Fruit fly (Drosophila melanogaster) whole organism, embryonic: ENCODE measurements around the gene Pex10.

ENCODE experiments used
- CG11456 ChIP-seq: fragments of 200-800 bp; sonication (Bioruptor generic); IDR thresholded peaks from 3 replicates; pipeline ENCODE4 v1.3.6; 2022; ENCODE audit warnings: missing biosample characterization, missing genetic modification characterization
- CG12942 ChIP-seq: fragments of 200-800 bp; sonication (Bioruptor generic); optimal IDR thresholded peaks from 3 replicates; lab custom pipeline; 2016; ENCODE audit warnings: missing biosample characterization, missing genetic modification characterization
- CG13624 ChIP-seq: fragments of 200-800 bp; sonication (Bioruptor generic); optimal IDR thresholded peaks from 2 replicates; lab custom pipeline; 2016; ENCODE audit warnings: missing biosample characterization, missing genetic modification characterization
- CG14014 ChIP-seq: fragments of 200-800 bp; sonication (Bioruptor generic); IDR thresholded peaks from 2 replicates; pipeline ENCODE4 v1.3.6; 2022; ENCODE audit warnings: missing biosample characterization, missing genetic modification characterization
- CG15601 ChIP-seq: fragments of 200-800 bp; sonication (Bioruptor generic); optimal IDR thresholded peaks from 3 replicates; lab custom pipeline; 2019; ENCODE audit warnings: missing biosample characterization, mild to moderate bottlenecking, missing genetic modification characterization, moderate library complexity
- CG17361 ChIP-seq: fragments of 200-800 bp; sonication (Bioruptor generic); IDR thresholded peaks from 3 replicates; pipeline ENCODE4 v1.3.6; 2022; ENCODE audit warnings: missing biosample characterization, missing genetic modification characterization
- CG17385 ChIP-seq: fragments of 200-800 bp; sonication (Bioruptor generic); optimal IDR thresholded peaks from 3 replicates; lab custom pipeline; 2018; ENCODE audit warnings: missing biosample characterization, mild to moderate bottlenecking, missing genetic modification characterization
- CG2678 ChIP-seq: fragments of 200-800 bp; sonication (Bioruptor generic); optimal IDR thresholded peaks from 3 replicates; lab custom pipeline; 2019; ENCODE audit warnings: missing biosample characterization, mild to moderate bottlenecking, missing genetic modification characterization, moderate library complexity
- CG3281 ChIP-seq: fragments of 200-800 bp; sonication (Bioruptor generic); optimal IDR thresholded peaks from 3 replicates; lab custom pipeline; 2017; ENCODE audit warnings: missing biosample characterization, mild to moderate bottlenecking, missing genetic modification characterization
- CG7556 ChIP-seq: fragments of 200-800 bp; sonication (Bioruptor generic); optimal IDR thresholded peaks from 2 replicates; lab custom pipeline; 2017; ENCODE audit warnings: missing biosample characterization, mild to moderate bottlenecking, missing genetic modification characterization
- CG7928 ChIP-seq: fragments of 200-800 bp; sonication (Bioruptor generic); optimal IDR thresholded peaks from 2 replicates; lab custom pipeline; 2017; ENCODE audit warnings: missing biosample characterization, mild to moderate bottlenecking, missing genetic modification characterization
- CG8290 ChIP-seq, 3 experiments: fragments of 200-800 bp; sonication (Bioruptor generic); optimal IDR thresholded peaks; 2 replicates each; lab custom pipeline; 2016 to 2019; ENCODE audit warnings: missing biosample characterization in 3 of 3, missing genetic modification characterization in 3 of 3, mild to moderate bottlenecking in 2 of 3, moderate library complexity in 1 of 3
- CG9437 ChIP-seq: fragments of 200-800 bp; sonication (Bioruptor generic); optimal IDR thresholded peaks from 2 replicates; lab custom pipeline; 2018; ENCODE audit warnings: missing biosample characterization, mild to moderate bottlenecking, missing genetic modification characterization
- CHES-1-like ChIP-seq: fragments of 200-800 bp; sonication (Bioruptor generic); optimal IDR thresholded peaks from 2 replicates; lab custom pipeline; 2016; ENCODE audit warnings: missing biosample characterization, missing genetic modification characterization
- Dref ChIP-seq: fragments of 200-800 bp; sonication (Bioruptor generic); IDR thresholded peaks from 2 replicates; pipeline ENCODE4 v1.3.6; 2022; ENCODE audit warnings: missing biosample characterization, missing genetic modification characterization
- Drgx ChIP-seq: fragments of 200-800 bp; sonication (Bioruptor generic); IDR thresholded peaks from 2 replicates; pipeline ENCODE4 v1.3.6; 2022; ENCODE audit warnings: missing biosample characterization, missing genetic modification characterization
- H15 ChIP-seq: fragments of 200-800 bp; sonication (Bioruptor generic); IDR thresholded peaks from 3 replicates; pipeline ENCODE4 v1.3.6; 2022; ENCODE audit warnings: missing biosample characterization, missing genetic modification characterization
- HLH3B ChIP-seq: fragments of 200-800 bp; sonication (Bioruptor generic); IDR thresholded peaks from 2 replicates; pipeline ENCODE4 v1.3.6; 2022; ENCODE audit warnings: missing biosample characterization, missing genetic modification characterization
- HmgZ ChIP-seq: fragments of 200-800 bp; sonication (Bioruptor generic); optimal IDR thresholded peaks from 2 replicates; lab custom pipeline; 2018; ENCODE audit warnings: missing biosample characterization, mild to moderate bottlenecking, missing genetic modification characterization
- Jarid2 ChIP-seq: fragments of 200-800 bp; sonication (Bioruptor generic); optimal IDR thresholded peaks from 3 replicates; lab custom pipeline; 2017; ENCODE audit warnings: mild to moderate bottlenecking, missing biosample characterization, missing genetic modification reagents, missing genetic modification characterization
- MTF-1 ChIP-seq: fragments of 200-800 bp; sonication (Bioruptor generic); optimal IDR thresholded peaks from 2 replicates; lab custom pipeline; 2018; ENCODE audit warnings: missing biosample characterization, mild to moderate bottlenecking, missing genetic modification characterization, borderline replicate concordance
- Mrtf ChIP-seq: fragments of 200-800 bp; sonication (Bioruptor generic); IDR thresholded peaks from 3 replicates; pipeline ENCODE4 v1.3.6; 2022; ENCODE audit warnings: missing biosample characterization, missing genetic modification characterization
- NC2β ChIP-seq: fragments of 200-800 bp; sonication (Bioruptor generic); optimal IDR thresholded peaks from 2 replicates; lab custom pipeline; 2016; ENCODE audit warnings: missing biosample characterization, missing genetic modification characterization
- NFAT ChIP-seq: fragments of 200-800 bp; sonication (Bioruptor generic); IDR thresholded peaks from 2 replicates; pipeline ENCODE4 v1.3.6; 2022; ENCODE audit warnings: missing biosample characterization, missing genetic modification characterization
- Rfx ChIP-seq: fragments of 200-800 bp; sonication (Bioruptor generic); IDR thresholded peaks from 2 replicates; pipeline ENCODE4 v1.3.6; 2022; ENCODE audit warnings: missing biosample characterization, missing genetic modification characterization
- Side ChIP-seq: fragments of 200-800 bp; sonication (Bioruptor generic); optimal IDR thresholded peaks from 2 replicates; lab custom pipeline; 2016; ENCODE audit warnings: missing biosample characterization, missing genetic modification characterization
- Sox100B ChIP-seq: fragments of 200-800 bp; sonication (Bioruptor generic); optimal IDR thresholded peaks from 3 replicates; lab custom pipeline; 2018; ENCODE audit warnings: missing biosample characterization, mild to moderate bottlenecking, missing genetic modification characterization
- bowl ChIP-seq: fragments of 200-800 bp; sonication (Bioruptor generic); IDR thresholded peaks from 2 replicates; pipeline ENCODE4 v1.3.6; 2022; ENCODE audit warnings: missing biosample characterization, missing genetic modification characterization
- bsh ChIP-seq, 2 experiments: fragments of 200-800 bp; sonication (Bioruptor generic); optimal IDR thresholded peaks; 2 replicates each; lab custom pipeline; 2017 to 2018; ENCODE audit warnings: mild to moderate bottlenecking in 2 of 2, missing biosample characterization in 2 of 2, missing genetic modification characterization in 2 of 2, moderate library complexity in 1 of 2
- chif ChIP-seq, 2 experiments: fragments of 200-800 bp; sonication (Bioruptor generic); optimal IDR thresholded peaks; 3 replicates each; lab custom pipeline; 2016; ENCODE audit warnings: missing biosample characterization in 2 of 2, missing genetic modification characterization in 2 of 2
- croc ChIP-seq: fragments of 200-800 bp; sonication (Bioruptor generic); conservative IDR thresholded peaks from 3 replicates; pipeline ENCODE4 v1.3.6; 2022; ENCODE audit warnings: missing biosample characterization, missing genetic modification characterization
- crol ChIP-seq: fragments of 200-800 bp; sonication (Bioruptor generic); IDR thresholded peaks from 2 replicates; pipeline ENCODE4 v1.3.6; 2022; ENCODE audit warnings: missing biosample characterization, missing genetic modification characterization
- dimm ChIP-seq: fragments of 200-800 bp; sonication (Bioruptor generic); IDR thresholded peaks from 2 replicates; pipeline ENCODE4 v1.3.6; 2022; ENCODE audit warnings: missing biosample characterization, missing genetic modification characterization
- disco-r ChIP-seq: fragments of 200-800 bp; sonication (Bioruptor generic); optimal IDR thresholded peaks from 2 replicates; lab custom pipeline; 2016; ENCODE audit warnings: missing biosample characterization, missing genetic modification characterization
- eyg ChIP-seq: fragments of 200-800 bp; sonication (Bioruptor generic); optimal IDR thresholded peaks from 3 replicates; lab custom pipeline; 2016; ENCODE audit warnings: missing biosample characterization, missing genetic modification characterization
- fd96Cb ChIP-seq: fragments of 200-800 bp; sonication (Bioruptor generic); optimal IDR thresholded peaks from 2 replicates; lab custom pipeline; 2018; ENCODE audit warnings: missing biosample characterization, mild to moderate bottlenecking, missing genetic modification characterization, moderate library complexity
- ftz-f1 ChIP-seq: fragments of 200-800 bp; sonication (Bioruptor generic); optimal IDR thresholded peaks from 2 replicates; lab custom pipeline; 2016; ENCODE audit warnings: missing biosample characterization, missing genetic modification characterization
- hbn ChIP-seq: fragments of 200-800 bp; sonication (Bioruptor generic); IDR thresholded peaks from 2 replicates; pipeline ENCODE4 v1.3.6; 2022; ENCODE audit warnings: missing biosample characterization, missing genetic modification characterization; ENCODE audit not compliant: partially characterized antibody
- lov ChIP-seq, 2 experiments: fragments of 200-800 bp in 1 of 2; fragments of >200 bp in 1 of 2; sonication (Bioruptor generic) in 1 of 2; IDR thresholded peaks in 1 of 2; optimal IDR thresholded peaks in 1 of 2; 2 replicates in 1 of 2; 3 replicates in 1 of 2; pipeline versions ENCODE4 v1.3.6 to Lab custom; 2017 to 2022; ENCODE audit warnings: missing biosample characterization in 1 of 2, missing genetic modification characterization in 1 of 2
- odd ChIP-seq: fragments of 200-800 bp; sonication (Bioruptor generic); optimal IDR thresholded peaks from 2 replicates; lab custom pipeline; 2017; ENCODE audit warnings: missing biosample characterization, mild to moderate bottlenecking, missing genetic modification characterization
- otp ChIP-seq: fragments of 200-800 bp; sonication (Bioruptor generic); IDR thresholded peaks from 3 replicates; pipeline ENCODE4, ENCODE4 v1.3.6; 2022; ENCODE audit warnings: missing biosample characterization, missing genetic modification characterization
- pnt ChIP-seq: fragments of 200-800 bp; sonication (Bioruptor generic); optimal IDR thresholded peaks from 3 replicates; lab custom pipeline; 2016; ENCODE audit warnings: missing biosample characterization, missing genetic modification characterization
- pum ChIP-seq: fragments of 200-800 bp; sonication (Bioruptor generic); optimal IDR thresholded peaks from 2 replicates; lab custom pipeline; 2016; ENCODE audit warnings: missing biosample characterization, missing genetic modification characterization
- ranshi ChIP-seq: fragments of 200-800 bp; sonication (Bioruptor generic); IDR thresholded peaks from 2 replicates; pipeline ENCODE4 v1.3.6; 2022; ENCODE audit warnings: missing biosample characterization, missing genetic modification characterization
- repo ChIP-seq: fragments of 200-800 bp; sonication (Bioruptor generic); optimal IDR thresholded peaks from 2 replicates; lab custom pipeline; 2016; ENCODE audit warnings: missing biosample characterization, missing genetic modification characterization
- sd ChIP-seq: fragments of 200-800 bp; sonication (Bioruptor generic); optimal IDR thresholded peaks from 3 replicates; lab custom pipeline; 2018; ENCODE audit warnings: missing biosample characterization, mild to moderate bottlenecking, missing genetic modification characterization, moderate library complexity
- sisA ChIP-seq: fragments of 200-800 bp; sonication (Bioruptor generic); IDR thresholded peaks from 2 replicates; pipeline ENCODE4 v1.3.6; 2022; ENCODE audit warnings: missing biosample characterization, missing genetic modification characterization
- slbo ChIP-seq: fragments of 200-800 bp; sonication (Bioruptor generic); IDR thresholded peaks from 2 replicates; pipeline ENCODE4 v1.3.6; 2022; ENCODE audit warnings: missing biosample characterization, missing genetic modification characterization
- ttk ChIP-seq: fragments of 200-800 bp; sonication (Bioruptor generic); IDR thresholded peaks from 2 replicates; pipeline ENCODE4 v2.1.2; 2022; ENCODE audit warnings: missing biosample characterization, missing genetic modification characterization

Pex10 gene

DNA sequence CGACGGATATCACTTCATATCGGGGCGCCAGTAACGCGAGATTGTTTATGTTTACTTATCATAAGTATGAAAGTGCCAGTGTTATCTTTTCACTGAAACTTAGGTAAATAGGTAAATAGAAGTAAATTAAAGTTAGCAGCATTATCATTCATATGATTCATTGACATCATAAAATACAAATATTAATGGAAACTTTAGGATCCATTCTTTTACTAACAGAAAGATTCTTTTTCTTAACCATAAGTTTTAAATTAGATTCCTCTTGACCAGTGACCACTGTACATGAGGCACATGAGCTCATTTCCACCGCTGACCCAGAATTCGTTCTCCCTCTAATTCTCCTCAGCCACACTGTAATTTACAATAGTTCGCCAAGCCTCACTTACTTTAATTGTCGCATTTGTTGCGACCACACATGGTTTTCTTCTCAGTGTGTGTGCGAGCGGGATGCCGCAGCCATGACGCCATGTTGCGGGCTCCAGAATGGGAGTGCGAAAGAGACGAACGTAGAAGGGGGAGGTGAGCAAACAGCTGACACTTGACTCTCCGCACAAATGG lies 20.4 kb downstream of the Pex10 start:
- TF ChIP-seq hbn (GFP tag; lab: Robert Waterston, UW): no peak
- 0 out of 3 replicates have a peak, but pooled peaks have one; percentile 41 for TF ChIP-seq CG11456 (GFP tag; lab: Robert Waterston, UW)
- no peak for TF ChIP-seq CG8290 (GFP tag; optimal IDR thresholded peaks at IDR 0.05; lab: Kevin White, UChicago)
- peak in 1 of 2 experiments; percentile 20 for TF ChIP-seq CG8290 (tag; optimal IDR thresholded peaks at IDR 0.05; lab: Kevin White, UChicago)
- TF ChIP-seq lov (optimal IDR thresholded peaks at IDR 0.05; lab: Kevin White, UChicago): no peak
- TF ChIP-seq lov (GFP tag; IDR thresholded peaks at IDR 0.05; lab: Robert Waterston, UW): 0 out of 3 replicates have a peak, but pooled peaks have one; percentile 57
- peak; percentile 68 for TF ChIP-seq CG2678
- peak; percentile 27 for TF ChIP-seq slbo (GFP tag; lab: Robert Waterston, UW)
- TF ChIP-seq sd (tag; lab: Kevin White, UChicago): peak; percentile 9
- TF ChIP-seq CG17361: peak; percentile 44; the same call in 2 of the 3 replicates
- peak; percentile 19 for TF ChIP-seq CG9437 (GFP tag; lab: Kevin White, UChicago)
- TF ChIP-seq Sox100B: peak; percentile 52
- peak; percentile 46 for TF ChIP-seq ranshi
- no peak for TF ChIP-seq CHES-1-like (GFP tag; lab: Kevin White, UChicago)
- TF ChIP-seq crol (GFP tag; lab: Robert Waterston, UW): peak; percentile 64
- TF ChIP-seq bsh (GFP tag; optimal IDR thresholded peaks at IDR 0.05; lab: Kevin White, UChicago): peak in 1 of 2 experiments; percentile 58
- TF ChIP-seq CG7556 (GFP tag; lab: Kevin White, UChicago): peak; percentile 19
- TF ChIP-seq dimm (GFP tag; lab: Robert Waterston, UW): no peak
- peak; percentile 57 for TF ChIP-seq Jarid2
- peak; percentile 45 for TF ChIP-seq repo
- TF ChIP-seq sisA: peak; percentile 57; the same call in 1 of the 2 replicates
- TF ChIP-seq H15 (GFP tag; lab: Robert Waterston, UW): peak; percentile 48; the same call in 2 of the 3 replicates
- TF ChIP-seq CG12942 (GFP tag; lab: Kevin White, UChicago): no peak
- peak; percentile 53 for TF ChIP-seq CG13624 (GFP tag; lab: Kevin White, UChicago)
- TF ChIP-seq fd96Cb: peak; percentile 41
- TF ChIP-seq pum (GFP tag; lab: Kevin White, UChicago): peak; percentile 28
- no peak for TF ChIP-seq bowl
- peak; percentile 9; the same call in 1 of the 2 replicates for TF ChIP-seq Drgx (GFP tag; lab: Robert Waterston, UW)
- no peak for TF ChIP-seq NC2β (GFP tag; lab: Kevin White, UChicago)
- TF ChIP-seq CG17385 (GFP tag; lab: Kevin White, UChicago): peak; percentile 20
- 0 out of 2 replicates have a peak, but pooled peaks have one; percentile 4 for TF ChIP-seq Dref (GFP tag; lab: Robert Waterston, UW)
- TF ChIP-seq Side (GFP tag; lab: Kevin White, UChicago): peak; percentile 13
- TF ChIP-seq NFAT (GFP tag; lab: Robert Waterston, UW): peak; percentile 39; the same call in 1 of the 2 replicates
- TF ChIP-seq chif (GFP tag; optimal IDR thresholded peaks at IDR 0.05; lab: Kevin White, UChicago): peak in 1 of 2 experiments; percentile 8
- TF ChIP-seq HLH3B (GFP tag; lab: Robert Waterston, UW): peak; percentile 47; the same call in 1 of the 2 replicates
- peak; percentile 27 for TF ChIP-seq pnt (GFP tag; lab: Kevin White, UChicago)
- peak; percentile 50 for TF ChIP-seq odd
- TF ChIP-seq Mrtf: 0 out of 3 replicates have a peak, but pooled peaks have one; percentile 36
- no peak for TF ChIP-seq MTF-1
- no peak for TF ChIP-seq ttk (GFP tag; lab: Robert Waterston, UW)
- no peak for TF ChIP-seq disco-r (GFP tag; lab: Kevin White, UChicago)
- TF ChIP-seq CG15601: peak; percentile 50
- TF ChIP-seq eyg (GFP tag; lab: Kevin White, UChicago): peak; percentile 29
- peak; percentile 49 for TF ChIP-seq Rfx
- TF ChIP-seq CG3281 (GFP tag; lab: Kevin White, UChicago): peak; percentile 56
- TF ChIP-seq otp: no peak
- no peak for TF ChIP-seq croc
- TF ChIP-seq CG7928: no peak
- TF ChIP-seq HmgZ (tag; lab: Kevin White, UChicago): peak; percentile 34
- peak; percentile 2 for TF ChIP-seq ftz-f1 (GFP tag; lab: Kevin White, UChicago)
- TF ChIP-seq CG14014 (GFP tag; lab: Robert Waterston, UW): peak; percentile 34; the same call in 1 of the 2 replicates
